Fruit fly (Drosophila melanogaster): ENCODE results near the gene D19B.

Gene D19B

DNA sequence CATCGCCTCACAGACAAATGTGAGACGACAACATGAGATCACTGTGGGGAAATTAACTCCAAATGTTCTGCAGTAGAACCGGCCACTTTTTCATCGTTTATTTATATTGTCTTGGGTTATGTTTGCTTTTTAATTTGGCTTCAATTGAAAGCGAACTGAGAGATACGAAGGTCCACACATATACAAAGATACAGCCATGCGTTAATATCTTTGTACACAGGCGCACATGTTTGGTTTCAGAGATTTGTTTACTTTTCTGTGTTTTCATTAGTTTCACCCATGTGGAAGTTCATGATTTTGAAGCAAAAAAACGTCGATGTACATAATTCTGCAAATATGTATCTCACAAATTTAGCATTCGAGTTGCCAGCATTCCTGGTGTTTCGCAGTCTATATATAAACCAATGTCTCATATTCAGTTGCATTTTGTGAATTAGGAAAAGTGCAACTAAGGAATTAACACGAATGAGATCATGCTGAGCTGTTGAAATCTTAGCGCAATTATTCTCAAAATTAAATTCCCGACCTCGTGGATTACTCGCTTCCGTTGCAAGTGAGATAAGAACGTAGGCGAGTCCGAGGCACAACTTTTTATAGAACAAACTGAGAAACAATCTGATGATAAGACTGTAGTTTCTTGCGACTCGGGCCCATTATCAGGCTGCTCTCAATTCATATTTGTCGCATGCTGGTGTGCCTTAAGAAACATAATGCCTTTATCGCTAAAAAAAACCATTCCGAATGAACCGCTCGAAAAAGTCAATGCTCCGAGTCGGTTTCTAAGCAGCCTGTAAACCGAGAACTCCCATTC lies 31.5 kb upstream of the D19B start (continued):
- TF ChIP-seq ken (GFP tag; IDR thresholded peaks at IDR 0.05) (0 out of 3 replicates have a peak, but pooled peaks have one; percentile 20), schlank (tag; optimal IDR thresholded peaks at IDR 0.05) (peak; percentile 28), zf30C (GFP tag; optimal IDR thresholded peaks at IDR 0.05) (peak; percentile 26), ssp (GFP tag; IDR thresholded peaks at IDR 0.05) (no peak), CG18764 (GFP tag; optimal IDR thresholded peaks at IDR 0.05) (peak; percentile 30), cg (GFP tag; optimal IDR thresholded peaks at IDR 0.05) (peak; percentile 43), wek (GFP tag; optimal IDR thresholded peaks at IDR 0.05) (peak; percentile 73), CG15514 (GFP tag; optimal IDR thresholded peaks at IDR 0.05) (peak; percentile 56), CG12391 (tag; optimal IDR thresholded peaks at IDR 0.05) (peak; percentile 14), Sry-β (GFP tag; optimal IDR thresholded peaks at IDR 0.05) (peak; percentile 54), CG7928 (GFP tag; optimal IDR thresholded peaks at IDR 0.05) (no peak), pfk (GFP tag; optimal IDR thresholded peaks at IDR 0.05) (peak; percentile 67), CG9932 (GFP tag; IDR thresholded peaks at IDR 0.05) (no peak), kah (GFP tag; optimal IDR thresholded peaks at IDR 0.05) (peak; percentile 55), onecut (GFP tag; IDR thresholded peaks at IDR 0.05) (peak; percentile 54), D (optimal IDR thresholded peaks at IDR 0.05) (no peak), D (GFP tag; optimal IDR thresholded peaks at IDR 0.05) (peak; percentile 38), CG17361 (GFP tag; IDR thresholded peaks at IDR 0.05) (no peak), CG7786 (GFP tag; optimal IDR thresholded peaks at IDR 0.05) (no peak), Side (GFP tag; optimal IDR thresholded peaks at IDR 0.05) (no peak), CrebB (tag; optimal IDR thresholded peaks at IDR 0.05) (peak; percentile 67), Fer3 (tag; optimal IDR thresholded peaks at IDR 0.05) (peak; percentile 49), CG18619 (GFP tag; optimal IDR thresholded peaks at IDR 0.05) (peak; percentile 42), CG12104 (GFP tag; optimal IDR thresholded peaks at IDR 0.05) (peak; percentile 25), CG13624 (GFP tag; optimal IDR thresholded peaks at IDR 0.05) (no peak), lilli (GFP tag; optimal IDR thresholded peaks at IDR 0.05) (no peak), fd64A (GFP tag; optimal IDR thresholded peaks at IDR 0.05) (peak; percentile 81), Nf-YB (GFP tag; optimal IDR thresholded peaks at IDR 0.05) (peak; percentile 24), gsb (GFP tag; IDR thresholded peaks at IDR 0.05) (no peak), CG4707 (GFP tag; optimal IDR thresholded peaks at IDR 0.05) (peak; percentile 40), NfI (GFP tag; optimal IDR thresholded peaks at IDR 0.05) (no peak), CG1233 (GFP tag; optimal IDR thresholded peaks at IDR 0.05) (peak; percentile 77), trem (tag; optimal IDR thresholded peaks at IDR 0.05) (peak; percentile 28), CG6813 (GFP tag; optimal IDR thresholded peaks at IDR 0.05) (peak; percentile 80), CG30431 (GFP tag; optimal IDR thresholded peaks at IDR 0.05) (no peak), BtbVII (GFP tag; optimal IDR thresholded peaks at IDR 0.05) (peak; percentile 76), ATbp (GFP tag; optimal IDR thresholded peaks at IDR 0.05) (peak; percentile 55), insv (GFP tag; optimal IDR thresholded peaks at IDR 0.05) (peak in 1 of 2 experiments; percentile 18), Pdp1 (GFP tag; optimal IDR thresholded peaks at IDR 0.05) (no peak), NC2β (GFP tag; optimal IDR thresholded peaks at IDR 0.05) (no peak), CG12299 (tag; optimal IDR thresholded peaks at IDR 0.05) (peak; percentile 65), dm (GFP tag; optimal IDR thresholded peaks at IDR 0.05) (peak; percentile 0), Meics (GFP tag; optimal IDR thresholded peaks at IDR 0.05) (peak; percentile 53), CG31365 (tag; optimal IDR thresholded peaks at IDR 0.05) (peak; percentile 67), wdn (GFP tag; IDR thresholded peaks at IDR 0.05) (no peak), ci (GFP tag; IDR thresholded peaks at IDR 0.05) (0 out of 3 replicates have a peak, but pooled peaks have one; percentile 55), otp (GFP tag; IDR thresholded peaks at IDR 0.05) (0 out of 3 replicates have a peak, but pooled peaks have one; percentile 31), CG8924 (tag; optimal IDR thresholded peaks at IDR 0.05) (peak; percentile 65), pho (GFP tag; optimal IDR thresholded peaks at IDR 0.05) (no peak)

Measured in whole organism, embryonic.